Fruit fly (Drosophila melanogaster): ENCODE data around the gene CG13293.

Gene CG13293

dm6 chr3L:6097270-6097669, 14.6 kb downstream of the CG13293 start, which contains the start of gene Ets65A (continued):
- TF ChIP-seq klu (GFP tag; IDR thresholded peaks at IDR 0.05) (no peak), MESR4 (GFP tag; optimal IDR thresholded peaks at IDR 0.05) (no peak), CG1647 (GFP tag; optimal IDR thresholded peaks at IDR 0.05) (no peak), zen2 (GFP tag; IDR thresholded peaks at IDR 0.05; ENCODE audit: partially characterized antibody) (0 out of 3 replicates have a peak, but pooled peaks have one; percentile 12), Scr (GFP tag; IDR thresholded peaks at IDR 0.05; ENCODE audit: partially characterized antibody) (no peak), CG12769 (tag; optimal IDR thresholded peaks at IDR 0.05) (no peak), Hr51 (GFP tag; optimal IDR thresholded peaks at IDR 0.05) (no peak), peb (GFP tag; IDR thresholded peaks at IDR 0.05) (no peak), Nf-YC (tag; optimal IDR thresholded peaks at IDR 0.05) (peak; percentile 91), Taf1 (GFP tag; IDR thresholded peaks at IDR 0.05) (no peak), row (GFP tag; IDR thresholded peaks at IDR 0.05) (no peak), Neu2 (GFP tag; optimal IDR thresholded peaks at IDR 0.05; ENCODE audit: borderline replicate concordance) (no peak), lov (optimal IDR thresholded peaks at IDR 0.05) (no peak), lov (GFP tag; IDR thresholded peaks at IDR 0.05) (0 out of 3 replicates have a peak, but pooled peaks have one; percentile 11), repo (GFP tag; optimal IDR thresholded peaks at IDR 0.05) (no peak), B-H2 (GFP tag; optimal IDR thresholded peaks at IDR 0.05) (no peak), CG11560 (tag; IDR thresholded peaks at IDR 0.05) (0 out of 3 replicates have a peak, but pooled peaks have one; percentile 28), CG17359 (tag; optimal IDR thresholded peaks at IDR 0.05) (no peak), CG4854 (GFP tag; optimal IDR thresholded peaks at IDR 0.05) (no peak), chinmo (GFP tag; IDR thresholded peaks at IDR 0.05; ENCODE audit: partially characterized antibody) (0 out of 4 replicates have a peak, but pooled peaks have one; percentile 12), dan (GFP tag; IDR thresholded peaks at IDR 0.05) (0 out of 2 replicates have a peak, but pooled peaks have one; percentile 16), CG30020 (tag; optimal IDR thresholded peaks at IDR 0.05) (no peak), CG18011 (GFP tag; optimal IDR thresholded peaks at IDR 0.05) (no peak), Sox100B (GFP tag; optimal IDR thresholded peaks at IDR 0.05) (no peak), CG30403 (GFP tag; optimal IDR thresholded peaks at IDR 0.05) (no peak), seq (GFP tag; IDR thresholded peaks at IDR 0.05) (peak; percentile 68; the same call in 1 of the 2 replicates)

- 0 out of 2 replicates have a peak, but pooled peaks have one; percentile 26 for TF ChIP-seq CG6272 (GFP tag; IDR thresholded peaks at IDR 0.05)
- no peak for TF ChIP-seq crc (GFP tag; optimal IDR thresholded peaks at IDR 0.05)
- TF ChIP-seq CG3065 (GFP tag; optimal IDR thresholded peaks at IDR 0.05): no peak
- no peak for TF ChIP-seq Bdp1 (GFP tag; optimal IDR thresholded peaks at IDR 0.05)
- TF ChIP-seq ac (GFP tag; optimal IDR thresholded peaks at IDR 0.05): no peak
- no peak for TF ChIP-seq Sox100B (GFP tag; optimal IDR thresholded peaks at IDR 0.05)
- TF ChIP-seq Drgx (GFP tag; IDR thresholded peaks at IDR 0.05): no peak
- TF ChIP-seq CG16815 (GFP tag; optimal IDR thresholded peaks at IDR 0.05): no peak
- no peak for TF ChIP-seq ase (GFP tag; IDR thresholded peaks at IDR 0.05)
- no peak for TF ChIP-seq CG17361 (GFP tag; IDR thresholded peaks at IDR 0.05)
- 0 out of 3 replicates have a peak, but pooled peaks have one; percentile 41 for TF ChIP-seq CG11456 (GFP tag; IDR thresholded peaks at IDR 0.05)
- TF ChIP-seq cato (GFP tag; optimal IDR thresholded peaks at IDR 0.05; ENCODE audit: borderline replicate concordance): no peak
- TF ChIP-seq CG7786 (GFP tag; optimal IDR thresholded peaks at IDR 0.05): no peak
- TF ChIP-seq CG2889 (GFP tag; IDR thresholded peaks at IDR 0.05): no peak
- TF ChIP-seq CG1024 (GFP tag; IDR thresholded peaks at IDR 0.05): no peak
- TF ChIP-seq CG12744 (GFP tag; optimal IDR thresholded peaks at IDR 0.05): no peak
- TF ChIP-seq tup (GFP tag; optimal IDR thresholded peaks at IDR 0.05): no peak
- TF ChIP-seq CG2678 (tag; optimal IDR thresholded peaks at IDR 0.05): no peak
- TF ChIP-seq Atf3 (GFP tag; optimal IDR thresholded peaks at IDR 0.05): no peak
- TF ChIP-seq sqz (GFP tag; optimal IDR thresholded peaks at IDR 0.05): no peak
- peak; percentile 49 for TF ChIP-seq pita (GFP tag; optimal IDR thresholded peaks at IDR 0.05)
- TF ChIP-seq ash1 (GFP tag; optimal IDR thresholded peaks at IDR 0.05): no peak
- no peak for TF ChIP-seq ken (GFP tag; IDR thresholded peaks at IDR 0.05)
- TF ChIP-seq CG7556 (GFP tag; optimal IDR thresholded peaks at IDR 0.05): no peak
- TF ChIP-seq Mes4 (GFP tag; optimal IDR thresholded peaks at IDR 0.05): no peak
- no peak for TF ChIP-seq Chrac-16 (GFP tag; optimal IDR thresholded peaks at IDR 0.05)
- no peak for TF ChIP-seq Dek (tag; optimal IDR thresholded peaks at IDR 0.05)
Measured at dm6 chr3L:6103658-6104057, 21.0 kb downstream of the CG13293 start.
